Worm (Caenorhabditis elegans): ENCODE data around the gene clec-135.
A peak's percentile ranks its signal among the peaks of the same experiment; 100 is the strongest.

DNA sequence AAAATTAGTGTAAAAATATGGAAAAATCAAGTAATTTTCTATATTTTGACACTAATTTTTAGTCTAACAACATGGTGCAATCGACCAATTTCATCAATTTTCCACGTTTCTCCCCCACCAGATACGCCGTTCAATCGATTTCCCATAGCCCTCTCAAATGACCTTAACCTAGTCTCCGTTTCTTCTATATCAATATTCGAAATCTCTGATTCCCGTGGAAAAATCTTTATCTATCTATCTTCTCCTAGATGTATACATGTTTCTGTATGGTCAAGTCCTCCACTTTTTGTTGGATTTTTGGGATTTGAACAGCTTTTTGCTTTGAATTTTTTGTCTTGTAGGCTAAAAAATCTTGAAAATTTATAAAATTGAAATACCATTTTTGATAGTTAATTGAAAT is 35.6 kb upstream of the clec-135 start:
- TF ChIP-seq nhr-12 (tag; optimal IDR thresholded peaks at IDR 0.05) (no peak), unc-55 (GFP tag; optimal IDR thresholded peaks at IDR 0.05) (no peak), F13H6.1 (tag; optimal IDR thresholded peaks at IDR 0.05) (no peak), nhr-21 (tag; optimal IDR thresholded peaks at IDR 0.05) (no peak), snpc-4 (tag; optimal IDR thresholded peaks at IDR 0.05) (no peak), skn-1 (tag; optimal IDR thresholded peaks at IDR 0.05) (no peak), unc-39 (tag; optimal IDR thresholded peaks at IDR 0.05) (no peak), elt-1 (tag; optimal IDR thresholded peaks at IDR 0.05) (peak; percentile 17), fos-1 (tag; optimal IDR thresholded peaks at IDR 0.05) (no peak), aly-2 (tag; optimal IDR thresholded peaks at IDR 0.05) (no peak), zag-1 (tag; optimal IDR thresholded peaks at IDR 0.05) (no peak)
